Worm (Caenorhabditis elegans): ENCODE data around the gene rbg-3.

ce11 chrIII:4765474-4765873 is 11.2 kb downstream of the rbg-3 start, which contains the start of gene B0393.5:
- TF ChIP-seq ztf-29 (GFP tag; IDR thresholded peaks at IDR 0.05) (no peak), cog-1 (tag; optimal IDR thresholded peaks at IDR 0.05) (no peak)
